Worm (Caenorhabditis elegans) whole organism, midembryonic: ENCODE data around the gene F54D5.5.

Experiments
- T22C8.4 ChIP-seq: fragments of 200-800 bp; sonication (Bioruptor generic); IDR thresholded peaks from 2 replicates; pipeline ENCODE4 v1.3.6; 2022; ENCODE audit warnings: missing genetic modification characterization, missing compliant biosample characterization
- cog-1 ChIP-seq: sonication (generic microtip); optimal IDR thresholded peaks from 2 replicates; lab custom pipeline; 2016; ENCODE audit warnings: missing genetic modification characterization, missing compliant biosample characterization
- flt-1 ChIP-seq: fragments of 200-800 bp; sonication (Bioruptor generic); IDR thresholded peaks from 2 replicates; pipeline ENCODE4 v1.3.6; 2022; ENCODE audit warnings: missing genetic modification characterization, missing compliant biosample characterization
- klf-2 ChIP-seq: fragments of 200-800 bp; sonication (Bioruptor generic); conservative IDR thresholded peaks from 2 replicates; pipeline ENCODE4 v1.3.6; 2022; ENCODE audit warnings: missing genetic modification reagents, missing genetic modification characterization, missing compliant biosample characterization
- med-1 ChIP-seq: sonication (generic microtip); optimal IDR thresholded peaks from 2 replicates; lab custom pipeline; 2017; ENCODE audit warnings: missing genetic modification characterization, mild to moderate bottlenecking, missing compliant biosample characterization, antibody characterized with exemption, missing genetic modification reagents; ENCODE audit not compliant: insufficient read depth
- ref-1 ChIP-seq: fragments of 200-800 bp; sonication (Bioruptor generic); conservative IDR thresholded peaks from 2 replicates; pipeline ENCODE4 v1.3.6; 2022; ENCODE audit warnings: missing genetic modification reagents, missing genetic modification characterization, missing compliant biosample characterization
- tab-1 ChIP-seq: fragments of 200-800 bp; sonication (Bioruptor generic); IDR thresholded peaks from 2 replicates; pipeline ENCODE4 v1.3.6; 2022; ENCODE audit warnings: missing genetic modification characterization, missing compliant biosample characterization
- ztf-23 ChIP-seq: fragments of 200-800 bp; sonication (Bioruptor generic); IDR thresholded peaks from 2 replicates; pipeline ENCODE4 v1.3.6; 2022; ENCODE audit warnings: missing genetic modification reagents, missing genetic modification characterization, missing compliant biosample characterization
- ztf-29 ChIP-seq: fragments of 200-800 bp; sonication (Bioruptor generic); IDR thresholded peaks from 2 replicates; pipeline ENCODE4 v1.3.6; 2022; ENCODE audit warnings: missing genetic modification reagents, missing genetic modification characterization, missing compliant biosample characterization

Gene F54D5.5

DNA sequence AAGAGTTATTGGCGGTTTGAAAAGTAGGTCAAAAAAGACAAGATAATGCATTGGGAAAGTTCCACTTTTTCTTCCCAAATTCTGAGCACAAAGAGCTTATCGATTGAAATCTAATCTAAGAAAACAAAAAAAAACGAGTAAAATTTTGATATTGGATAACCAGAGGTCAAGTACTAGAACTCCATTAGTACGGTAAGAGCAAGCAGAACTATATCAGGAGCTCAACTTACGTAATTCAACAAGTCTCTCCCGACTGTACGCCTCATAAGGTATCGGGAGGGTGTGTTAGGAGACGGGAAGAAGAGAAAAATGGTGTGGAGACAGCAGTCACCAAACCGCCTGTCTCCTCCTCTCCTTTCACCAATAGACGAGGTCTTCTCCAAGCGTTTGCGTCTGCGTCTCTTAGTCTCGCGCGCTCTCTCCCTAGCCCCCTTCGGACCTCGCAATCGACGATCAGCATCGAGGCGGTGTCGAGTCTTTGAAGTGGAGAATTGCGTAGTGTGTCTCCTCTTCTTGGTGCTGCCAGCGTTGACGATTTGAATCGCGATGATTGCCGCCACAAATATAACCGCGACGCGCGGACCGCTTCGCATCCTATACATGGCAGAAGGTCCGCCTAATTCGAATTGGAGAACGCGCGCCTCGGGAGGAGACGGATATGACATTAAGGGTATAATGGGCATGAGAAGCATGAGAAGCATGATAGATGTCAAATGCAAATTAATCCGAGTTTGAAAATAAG lies at the start of gene F54D5.5:
TSS of gene F54D5.5 (minus strand) at position 51 of the 742 bp plus-strand sequence.
- no peak for TF ChIP-seq med-1 (GFP tag; lab: Kevin White, UChicago)
- peak; percentile 47; the same call in 1 of the 2 replicates for TF ChIP-seq ztf-23 (GFP tag; lab: Robert Waterston, UW)
- peak; percentile 70 for TF ChIP-seq cog-1 (tag; lab: Kevin White, UChicago)
- TF ChIP-seq klf-2 (GFP tag; lab: Robert Waterston, UW) = no peak
- TF ChIP-seq tab-1 (GFP tag; lab: Robert Waterston, UW) = 0 out of 2 replicates have a peak, but pooled peaks have one; percentile 65
- peak; percentile 72; the same call in 1 of the 2 replicates for TF ChIP-seq flt-1 (GFP tag; lab: Robert Waterston, UW)

DNA sequence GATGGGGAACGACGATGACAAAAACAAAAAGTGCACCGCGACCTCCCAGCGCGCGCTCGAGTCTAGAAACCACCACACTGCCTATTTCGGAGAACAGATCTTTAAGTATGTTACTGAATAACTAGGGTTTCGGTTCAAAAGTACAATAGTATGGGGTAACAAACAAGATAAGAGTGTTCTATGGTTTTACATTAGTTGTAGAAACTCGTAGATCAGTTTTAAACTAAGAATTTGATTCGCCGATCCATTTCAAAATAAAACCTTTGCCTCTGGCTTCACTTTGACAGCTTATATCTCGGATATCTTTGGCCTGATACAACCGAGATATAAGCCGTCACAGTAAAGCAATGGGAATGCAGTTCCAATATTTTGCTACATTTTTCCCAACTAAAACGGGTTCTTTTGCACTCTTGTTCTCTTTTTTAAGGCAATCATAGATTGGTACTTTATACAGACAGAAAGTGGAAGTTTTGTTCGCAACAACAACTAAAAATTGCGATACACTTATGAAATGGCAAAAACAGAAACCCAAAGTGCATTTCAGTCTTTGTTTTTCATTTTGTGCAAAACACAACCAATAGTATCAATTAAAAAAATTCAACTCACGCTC lies 49.6 kb upstream of the F54D5.5 start:
- TF ChIP-seq ztf-23 (GFP tag; lab: Robert Waterston, UW) (0 out of 2 replicates have a peak, but pooled peaks have one; percentile 21), ref-1 (no peak)

DNA sequence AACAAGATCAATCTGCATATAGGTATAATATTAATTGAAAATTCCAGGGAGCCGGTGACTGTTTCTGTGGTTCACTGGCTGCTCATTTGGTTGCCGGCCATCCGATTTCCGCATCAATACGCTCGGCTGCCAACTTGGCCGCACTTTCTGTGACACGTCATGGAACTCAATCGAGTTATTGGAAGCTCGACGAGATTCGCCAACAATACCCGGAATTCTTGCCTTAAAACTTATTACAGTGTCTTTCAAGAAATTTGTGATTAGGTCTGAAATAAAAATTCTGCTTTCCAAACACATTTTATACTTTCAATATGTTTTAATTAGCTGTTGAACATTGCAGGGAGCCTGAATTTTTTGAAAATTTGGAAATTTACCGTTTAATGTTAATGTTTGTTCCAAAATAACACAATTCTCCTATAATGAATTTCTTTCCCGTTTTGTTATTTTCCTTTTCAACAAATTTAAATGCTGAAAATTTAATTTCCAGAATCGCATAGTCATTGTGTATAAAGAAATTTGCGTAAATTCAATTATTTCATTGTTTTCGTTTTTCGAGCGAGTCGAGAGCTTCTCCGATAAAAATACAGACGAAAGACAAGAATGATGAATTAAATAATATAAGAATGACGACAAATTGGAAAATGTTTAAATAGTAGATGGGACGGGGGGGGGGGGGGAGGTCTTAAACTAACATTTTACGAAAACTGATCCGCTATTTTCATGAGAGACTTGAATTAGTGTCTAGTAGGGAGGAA lies 47.5 kb upstream of the F54D5.5 start:
- TF ChIP-seq klf-2 (GFP tag; lab: Robert Waterston, UW) = no peak
- no peak for TF ChIP-seq ref-1
- no peak for TF ChIP-seq T22C8.4 (GFP tag; lab: Robert Waterston, UW)
- no peak for TF ChIP-seq ztf-29

DNA sequence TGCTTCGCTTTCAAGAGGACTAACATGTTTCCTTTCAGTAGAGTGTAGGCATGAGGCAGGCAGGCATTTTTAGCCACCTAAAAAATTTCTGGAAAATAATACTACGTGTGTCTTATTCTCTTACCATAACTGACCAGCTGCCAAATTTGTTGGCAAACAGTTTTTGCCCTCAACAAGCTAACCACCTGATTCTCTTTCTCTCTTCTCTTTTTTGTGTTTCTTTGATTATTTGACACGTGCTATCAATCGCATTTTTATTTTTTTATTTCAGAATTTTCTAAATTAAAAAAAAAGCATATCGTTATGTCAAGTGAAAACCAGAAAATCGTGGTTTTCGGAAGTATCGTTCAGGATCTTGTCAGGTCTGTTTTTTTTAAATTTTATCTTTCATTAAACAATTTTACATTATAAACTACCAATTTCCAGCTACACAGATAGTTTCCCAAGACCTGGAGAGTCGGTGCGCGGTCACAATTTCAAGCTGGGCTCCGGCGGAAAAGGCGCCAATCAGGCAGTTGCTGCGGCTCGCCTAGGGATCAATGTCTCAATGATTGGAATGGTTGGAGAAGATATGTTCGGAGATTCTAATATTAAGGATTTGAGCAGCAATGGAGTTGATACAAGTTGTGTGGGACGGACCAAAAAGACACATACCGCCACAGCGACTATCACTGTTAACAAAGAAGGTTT lies 45.4 kb upstream of the F54D5.5 start, which contains the start of gene F07A11.5:
TSS of gene F07A11.5 (plus strand) at position 267 of the 690 bp plus-strand sequence.
- TF ChIP-seq flt-1 (GFP tag; lab: Robert Waterston, UW) (no peak), med-1 (GFP tag; lab: Kevin White, UChicago) (no peak), ztf-29 (no peak), cog-1 (tag; lab: Kevin White, UChicago) (no peak), tab-1 (GFP tag; lab: Robert Waterston, UW) (no peak), T22C8.4 (GFP tag; lab: Robert Waterston, UW) (no peak)

DNA sequence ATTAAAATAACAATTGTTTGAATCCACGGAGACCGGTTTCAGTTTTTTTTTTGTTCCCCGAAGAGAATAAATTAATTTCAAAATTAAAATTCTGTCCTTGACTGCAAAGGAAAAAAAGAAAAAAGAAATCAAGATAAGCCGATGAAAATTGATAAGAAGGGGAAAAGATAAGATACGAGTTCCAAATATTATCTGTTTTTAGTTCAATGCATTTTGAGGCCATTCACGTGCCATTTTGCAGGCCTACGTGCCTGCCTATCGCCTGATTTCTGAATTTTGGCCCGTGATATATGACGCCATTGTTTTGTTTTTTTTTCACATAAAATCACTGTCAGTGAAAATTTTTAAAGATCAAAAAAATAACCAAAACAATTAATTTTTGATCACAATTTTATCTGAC lies 44.6 kb upstream of the F54D5.5 start:
- no peak for TF ChIP-seq cog-1 (tag; lab: Kevin White, UChicago)
- no peak for TF ChIP-seq flt-1 (GFP tag; lab: Robert Waterston, UW)
- no peak for TF ChIP-seq klf-2 (GFP tag; lab: Robert Waterston, UW)
- TF ChIP-seq ref-1 = no peak
- TF ChIP-seq med-1 (GFP tag; lab: Kevin White, UChicago) = no peak
- no peak for TF ChIP-seq tab-1 (GFP tag; lab: Robert Waterston, UW)
- no peak for TF ChIP-seq ztf-29
- TF ChIP-seq ztf-23 (GFP tag; lab: Robert Waterston, UW) = no peak
- TF ChIP-seq T22C8.4 (GFP tag; lab: Robert Waterston, UW) = no peak

DNA sequence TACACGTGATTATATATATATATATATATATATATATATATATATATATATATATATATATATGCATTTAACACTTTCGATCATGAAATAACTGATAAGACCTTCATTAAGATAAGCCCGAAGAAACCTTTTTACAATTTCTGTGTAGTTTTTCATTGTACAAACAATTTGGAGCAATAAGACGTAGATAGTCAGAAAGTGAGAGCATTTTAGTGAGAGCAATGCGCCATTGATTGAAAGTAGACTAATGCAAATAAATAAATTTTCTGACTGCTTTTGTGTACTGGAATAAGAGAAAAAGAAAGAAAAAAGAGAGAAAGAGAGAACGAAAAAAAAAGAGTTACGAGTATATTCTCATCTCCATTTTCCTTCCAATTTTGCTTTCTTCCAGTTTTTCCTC lies 37.8 kb upstream of the F54D5.5 start:
- TF ChIP-seq med-1 (GFP tag; lab: Kevin White, UChicago) (no peak), ref-1 (no peak)

DNA sequence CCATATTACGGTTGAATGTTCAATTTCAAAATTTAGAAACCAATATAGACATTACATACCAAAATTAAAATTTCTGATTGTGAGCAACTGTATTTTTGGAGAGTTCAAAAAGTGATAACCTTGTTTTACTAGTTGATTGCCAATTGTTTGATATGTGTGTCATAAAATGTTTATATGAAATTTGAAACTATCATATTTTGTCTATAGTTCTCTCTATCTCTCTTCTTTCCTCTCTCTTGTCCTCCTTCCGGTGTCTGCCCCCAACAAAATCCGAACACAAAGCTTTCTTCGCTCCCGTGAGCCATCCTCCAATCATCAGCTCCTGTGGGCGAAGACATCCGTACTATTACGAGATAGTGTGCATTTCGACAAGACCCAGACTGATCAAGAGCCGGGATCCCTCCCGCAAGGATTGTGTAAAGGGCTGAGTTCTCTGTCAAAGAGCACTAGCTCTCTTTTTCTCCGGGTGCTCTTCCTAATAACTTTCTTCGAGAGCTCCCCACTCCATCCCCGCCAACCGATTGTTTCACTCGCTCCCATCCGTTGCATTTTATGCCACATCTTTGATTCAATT lies 35.7 kb upstream of the F54D5.5 start:
- TF ChIP-seq T22C8.4 (GFP tag; lab: Robert Waterston, UW) = no peak
- TF ChIP-seq ztf-23 (GFP tag; lab: Robert Waterston, UW) = no peak
- no peak for TF ChIP-seq ztf-29
- TF ChIP-seq flt-1 (GFP tag; lab: Robert Waterston, UW) = no peak
- no peak for TF ChIP-seq med-1 (GFP tag; lab: Kevin White, UChicago)
- TF ChIP-seq tab-1 (GFP tag; lab: Robert Waterston, UW) = no peak
- no peak for TF ChIP-seq ref-1
- no peak for TF ChIP-seq klf-2 (GFP tag; lab: Robert Waterston, UW)
- no peak for TF ChIP-seq cog-1 (tag; lab: Kevin White, UChicago)

DNA sequence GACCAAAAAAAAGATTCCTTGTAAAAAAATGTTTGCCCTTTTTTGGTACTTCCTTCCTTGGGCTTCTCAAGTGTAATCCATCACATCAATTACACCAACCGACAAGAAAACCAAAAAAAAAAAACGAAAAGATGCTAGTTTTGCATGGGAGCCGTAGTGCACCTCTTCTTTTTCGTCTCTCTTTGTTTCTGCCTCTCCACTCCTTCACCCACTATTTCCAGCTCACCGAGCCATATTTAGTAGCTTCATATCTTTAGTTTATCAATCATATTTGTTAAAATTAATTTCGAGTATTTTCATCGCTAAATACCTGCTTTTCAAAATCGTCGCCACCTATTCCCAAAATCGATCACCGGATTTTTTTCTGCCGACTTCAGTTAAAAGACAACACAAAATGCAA lies 33.9 kb upstream of the F54D5.5 start, which contains the start of gene F07A11.4:
TSS of gene F07A11.4 (plus strand) at position 301 of the 400 bp plus-strand sequence.
- TF ChIP-seq klf-2 (GFP tag; lab: Robert Waterston, UW) (no peak), ztf-29 (no peak)

DNA sequence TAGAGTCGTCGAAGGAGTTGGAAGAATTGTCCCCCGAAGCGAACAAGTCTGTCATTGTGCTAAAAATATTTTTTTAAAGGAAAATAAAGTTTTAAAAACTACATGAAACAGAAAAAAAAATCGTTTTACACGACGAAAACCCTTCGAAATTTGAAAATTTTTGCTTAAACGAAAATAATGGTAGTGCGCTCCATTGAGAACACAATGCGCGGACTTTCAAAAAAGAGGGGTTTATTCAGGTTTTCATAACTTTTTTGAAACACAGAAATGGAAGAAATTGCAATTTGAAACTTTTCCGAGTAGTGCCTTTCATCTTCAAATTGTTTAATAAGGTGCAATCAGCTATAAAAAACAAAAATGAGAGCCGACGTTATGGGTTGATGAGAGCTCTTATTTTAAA lies 32.9 kb upstream of the F54D5.5 start, which contains the start of gene npp-5:
TSS of gene npp-5 (minus strand) at position 59 of the 400 bp plus-strand sequence.
- TF ChIP-seq ztf-23 (GFP tag; lab: Robert Waterston, UW) (no peak), tab-1 (GFP tag; lab: Robert Waterston, UW) (no peak), med-1 (GFP tag; lab: Kevin White, UChicago) (no peak), ref-1 (no peak), klf-2 (GFP tag; lab: Robert Waterston, UW) (no peak), cog-1 (tag; lab: Kevin White, UChicago) (no peak), ztf-29 (no peak), T22C8.4 (GFP tag; lab: Robert Waterston, UW) (no peak), flt-1 (GFP tag; lab: Robert Waterston, UW) (no peak)
